Fruit fly (Drosophila melanogaster) whole organism, prepupa: ENCODE results near the gene CG44521.

ENCODE experiments used
- CG31627 ChIP-seq: fragments of 200-800 bp; sonication (Bioruptor generic); optimal IDR thresholded peaks from 3 replicates; lab custom pipeline; 2016; ENCODE audit warnings: missing biosample characterization, missing genetic modification characterization
- CG34406 ChIP-seq: fragments of 200-800 bp; sonication (Bioruptor generic); optimal IDR thresholded peaks from 3 replicates; lab custom pipeline; 2016; ENCODE audit warnings: missing biosample characterization, missing genetic modification characterization
- Gug ChIP-seq: fragments of 200-800 bp; sonication (Bioruptor generic); IDR thresholded peaks from 2 replicates; pipeline ENCODE4 v1.3.6; 2022; ENCODE audit warnings: missing biosample characterization, missing genetic modification characterization
- Lpt ChIP-seq: fragments of 200-800 bp; sonication (Bioruptor generic); optimal IDR thresholded peaks from 3 replicates; lab custom pipeline; 2016; ENCODE audit warnings: missing biosample characterization, missing genetic modification characterization
- cyc ChIP-seq: fragments of 200-800 bp; sonication (Bioruptor generic); optimal IDR thresholded peaks from 3 replicates; lab custom pipeline; 2016; ENCODE audit warnings: missing biosample characterization, missing genetic modification characterization
- dsx ChIP-seq: fragments of 200-800 bp; optimal IDR thresholded peaks from 3 replicates; lab custom pipeline; 2019; ENCODE audit warnings: missing biosample characterization, mild to moderate bottlenecking, missing genetic modification characterization, moderate library complexity; ENCODE audit not compliant: poor library complexity, severe bottlenecking

dm6 chr3L:5686274-5686673, 26.9 kb upstream of the CG44521 start:
- TF ChIP-seq Gug (no peak), Lpt (GFP tag; lab: Kevin White, UChicago) (no peak), CG31627 (GFP tag; lab: Kevin White, UChicago) (no peak), cyc (GFP tag; lab: Kevin White, UChicago) (no peak), dsx (no peak), CG34406 (no peak)
